Worm (Caenorhabditis elegans): ENCODE data around the gene ZC204.17.

- TF ChIP-seq him-1 (tag; optimal IDR thresholded peaks at IDR 0.05) (no peak), dao-5 (tag; optimal IDR thresholded peaks at IDR 0.05) (no peak)
Measured at ce11 chrII:1648768-1649167, 2.7 kb upstream of the ZC204.17 start, which contains the start of gene fbxb-21.

All from whole organism, L4/young adult.